Fruit fly (Drosophila melanogaster): ENCODE measurements around the gene CG14711.
A peak's percentile ranks its signal among the peaks of the same experiment; 100 is the strongest.

The CG14711 gene

dm6 chr3R:11665925-11666687, 43.0 kb downstream of the CG14711 start (continued):
- TF ChIP-seq CG18262 (tag; optimal IDR thresholded peaks at IDR 0.05): no peak
- TF ChIP-seq Side (GFP tag; optimal IDR thresholded peaks at IDR 0.05): no peak
- TF ChIP-seq shn (GFP tag; optimal IDR thresholded peaks at IDR 0.05): no peak
- TF ChIP-seq ewg (GFP tag; optimal IDR thresholded peaks at IDR 0.05): no peak
- TF ChIP-seq Hmx (GFP tag; optimal IDR thresholded peaks at IDR 0.05): no peak
- no peak for TF ChIP-seq CG4328 (GFP tag; optimal IDR thresholded peaks at IDR 0.05)
- TF ChIP-seq CG2875 (GFP tag; optimal IDR thresholded peaks at IDR 0.05): no peak
- no peak for TF ChIP-seq Dref (GFP tag; IDR thresholded peaks at IDR 0.05)
- TF ChIP-seq Gsc (GFP tag; IDR thresholded peaks at IDR 0.05): no peak
- TF ChIP-seq ken (GFP tag; IDR thresholded peaks at IDR 0.05): no peak
- TF ChIP-seq sr (GFP tag; IDR thresholded peaks at IDR 0.05): no peak
- no peak for TF ChIP-seq Poxn (GFP tag; IDR thresholded peaks at IDR 0.05)
- no peak for TF ChIP-seq CG6272 (GFP tag; IDR thresholded peaks at IDR 0.05)
- no peak for TF ChIP-seq pfk (GFP tag; optimal IDR thresholded peaks at IDR 0.05)
- TF ChIP-seq Nf-YC (tag; optimal IDR thresholded peaks at IDR 0.05): no peak
- TF ChIP-seq CG6813 (GFP tag; optimal IDR thresholded peaks at IDR 0.05): peak; percentile 19
- TF ChIP-seq CG7786 (GFP tag; optimal IDR thresholded peaks at IDR 0.05): no peak
- TF ChIP-seq nom (GFP tag; optimal IDR thresholded peaks at IDR 0.05): no peak
- TF ChIP-seq Mes4 (GFP tag; optimal IDR thresholded peaks at IDR 0.05): no peak
- TF ChIP-seq PHDP (tag; optimal IDR thresholded peaks at IDR 0.05): no peak
- no peak for TF ChIP-seq CG3838 (GFP tag; optimal IDR thresholded peaks at IDR 0.05)
- TF ChIP-seq gsb-n (tag; optimal IDR thresholded peaks at IDR 0.05): no peak
- TF ChIP-seq pb (GFP tag; optimal IDR thresholded peaks at IDR 0.05): no peak
- no peak for TF ChIP-seq ash1 (GFP tag; optimal IDR thresholded peaks at IDR 0.05)
- TF ChIP-seq caup (GFP tag; optimal IDR thresholded peaks at IDR 0.05; ENCODE audit: severe bottlenecking): peak; percentile 36
- no peak for TF ChIP-seq BtbVII (GFP tag; optimal IDR thresholded peaks at IDR 0.05)
- TF ChIP-seq tna (GFP tag; IDR thresholded peaks at IDR 0.05; ENCODE audit: partially characterized antibody): no peak
- peak; percentile 95 for TF ChIP-seq exex (tag; optimal IDR thresholded peaks at IDR 0.05)
- TF ChIP-seq Stat92E (GFP tag; optimal IDR thresholded peaks at IDR 0.05): no peak
- TF ChIP-seq Atf-2 (GFP tag; optimal IDR thresholded peaks at IDR 0.05): no peak
- no peak for TF ChIP-seq otp (GFP tag; IDR thresholded peaks at IDR 0.05)
- no peak for TF ChIP-seq CG15073 (GFP tag; optimal IDR thresholded peaks at IDR 0.05)
- no peak for TF ChIP-seq mld (GFP tag; IDR thresholded peaks at IDR 0.05; ENCODE audit: partially characterized antibody)
- no peak for TF ChIP-seq Oli (tag; optimal IDR thresholded peaks at IDR 0.05)
- no peak for TF ChIP-seq Tbp (GFP tag; optimal IDR thresholded peaks at IDR 0.05)
- TF ChIP-seq gcm (GFP tag; optimal IDR thresholded peaks at IDR 0.05): no peak
- TF ChIP-seq CG6791 (GFP tag; IDR thresholded peaks at IDR 0.05; ENCODE audit: partially characterized antibody): no peak
- TF ChIP-seq jing (GFP tag; optimal IDR thresholded peaks at IDR 0.05): no peak
- no peak for TF ChIP-seq maf-S (GFP tag; optimal IDR thresholded peaks at IDR 0.05)
- peak; percentile 75 for TF ChIP-seq CG13296 (GFP tag; optimal IDR thresholded peaks at IDR 0.05)
- TF ChIP-seq CG12744 (GFP tag; optimal IDR thresholded peaks at IDR 0.05): no peak
- no peak for TF ChIP-seq CG30431 (GFP tag; optimal IDR thresholded peaks at IDR 0.05)
- no peak for TF ChIP-seq Sin3A (optimal IDR thresholded peaks at IDR 0.05)
- no peak for TF ChIP-seq kay (GFP tag; optimal IDR thresholded peaks at IDR 0.05)
- peak; percentile 91 for TF ChIP-seq sqz (GFP tag; optimal IDR thresholded peaks at IDR 0.05)
- no peak for TF ChIP-seq ind (GFP tag; optimal IDR thresholded peaks at IDR 0.05)
- TF ChIP-seq bowl (GFP tag; IDR thresholded peaks at IDR 0.05): no peak
- TF ChIP-seq zfh2 (GFP tag; optimal IDR thresholded peaks at IDR 0.05): no peak
- no peak for TF ChIP-seq C15 (GFP tag; IDR thresholded peaks at IDR 0.05)
- TF ChIP-seq CG12299 (tag; optimal IDR thresholded peaks at IDR 0.05): no peak

Data from whole organism, embryonic.